Worm (Caenorhabditis elegans) whole organism, L2 larva: ENCODE data around the gene fbxa-99.
A peak's percentile ranks its signal among the peaks of the same experiment; 100 is the strongest.

ENCODE experiments used
- C34F6.9 ChIP-seq: fragments of 150-350 bp; optimal IDR thresholded peaks from 2 replicates; lab custom pipeline; 2014; ENCODE audit warnings: missing biosample characterization, missing genetic modification characterization
- ZK546.5 ChIP-seq: sonication (generic microtip); optimal IDR thresholded peaks from 2 replicates; lab custom pipeline; 2017; ENCODE audit warnings: missing biosample characterization, missing genetic modification characterization
- aly-2 ChIP-seq: fragments of 150-350 bp; optimal IDR thresholded peaks from 2 replicates; lab custom pipeline; 2014; ENCODE audit warnings: missing biosample characterization, missing genetic modification characterization
- ama-1 ChIP-seq: fragments of 150-350 bp; optimal IDR thresholded peaks from 2 replicates; lab custom pipeline; 2018; ENCODE audit warnings: inconsistent platforms
- ceh-82 ChIP-seq: fragments of 150-350 bp; optimal IDR thresholded peaks from 2 replicates; lab custom pipeline; 2014; ENCODE audit warnings: missing biosample characterization, missing genetic modification characterization
- crh-2 ChIP-seq: sonication (generic microtip); optimal IDR thresholded peaks from 2 replicates; lab custom pipeline; 2017; ENCODE audit warnings: missing biosample characterization, missing genetic modification characterization
- dmd-4 ChIP-seq: sonication (generic microtip); optimal IDR thresholded peaks from 2 replicates; lab custom pipeline; 2017; ENCODE audit warnings: missing biosample characterization, missing genetic modification characterization
- egl-27 ChIP-seq: sonication (generic microtip); optimal IDR thresholded peaks from 3 replicates; lab custom pipeline; 2017; ENCODE audit warnings: missing biosample characterization, missing genetic modification reagents, missing genetic modification characterization
- elt-1 ChIP-seq: fragments of 150-350 bp; optimal IDR thresholded peaks from 2 replicates; lab custom pipeline; 2014; ENCODE audit warnings: missing biosample characterization, missing genetic modification characterization
- elt-3 ChIP-seq: sonication (generic microtip); optimal IDR thresholded peaks from 2 replicates; lab custom pipeline; 2017; ENCODE audit warnings: missing biosample characterization, missing genetic modification characterization
- fos-1 ChIP-seq: fragments of 150-350 bp; optimal IDR thresholded peaks from 2 replicates; lab custom pipeline; 2014; ENCODE audit warnings: missing biosample characterization, missing genetic modification characterization
- gmeb-1 ChIP-seq: fragments of 150-350 bp; optimal IDR thresholded peaks from 2 replicates; lab custom pipeline; 2014; ENCODE audit warnings: missing biosample characterization, missing genetic modification characterization
- lin-11 ChIP-seq: fragments of 150-350 bp; sonication (generic microtip); optimal IDR thresholded peaks from 2 replicates; lab custom pipeline; 2014; ENCODE audit warnings: missing biosample characterization, missing genetic modification characterization, inconsistent platforms, mixed read lengths
- lin-13 ChIP-seq: fragments of 150-350 bp; optimal IDR thresholded peaks from 2 replicates; lab custom pipeline; 2014; ENCODE audit warnings: missing biosample characterization, missing genetic modification reagents, missing genetic modification characterization
- lsy-2 ChIP-seq, 2 experiments: fragments of 150-350 bp in 1 of 2; sonication (generic microtip) in 1 of 2; optimal IDR thresholded peaks; 2 replicates each; lab custom pipeline; 2014 to 2017; ENCODE audit warnings: missing biosample characterization in 2 of 2, missing genetic modification characterization in 2 of 2
- mab-5 ChIP-seq: fragments of 150-350 bp; optimal IDR thresholded peaks from 2 replicates; lab custom pipeline; 2014; ENCODE audit warnings: missing biosample characterization, missing genetic modification characterization
- mdl-1 ChIP-seq, 2 experiments: fragments of 150-350 bp in 1 of 2; sonication (generic microtip) in 1 of 2; optimal IDR thresholded peaks; 2 replicates each; lab custom pipeline; 2017; ENCODE audit warnings: missing biosample characterization in 2 of 2, missing genetic modification characterization in 2 of 2
- nhr-10 ChIP-seq: sonication (generic microtip); optimal IDR thresholded peaks from 2 replicates; lab custom pipeline; 2017; ENCODE audit warnings: missing biosample characterization, missing genetic modification characterization
- nhr-129 ChIP-seq: fragments of 150-350 bp; optimal IDR thresholded peaks from 2 replicates; lab custom pipeline; 2014; ENCODE audit warnings: missing biosample characterization, missing genetic modification characterization
- nhr-21 ChIP-seq: fragments of 150-350 bp; optimal IDR thresholded peaks from 2 replicates; lab custom pipeline; 2014; ENCODE audit warnings: missing biosample characterization, missing genetic modification characterization
- nhr-23 ChIP-seq: fragments of 150-350 bp; optimal IDR thresholded peaks from 2 replicates; lab custom pipeline; 2014; ENCODE audit warnings: missing biosample characterization, missing genetic modification reagents, missing genetic modification characterization
- nhr-237 ChIP-seq: fragments of 150-350 bp; optimal IDR thresholded peaks from 2 replicates; lab custom pipeline; 2014; ENCODE audit warnings: missing biosample characterization, missing genetic modification characterization
- nhr-25 ChIP-seq: fragments of 150-350 bp; sonication (generic microtip); optimal IDR thresholded peaks from 3 replicates; lab custom pipeline; 2014; ENCODE audit warnings: missing biosample characterization, missing genetic modification characterization
- nhr-6 ChIP-seq: fragments of 150-350 bp; optimal IDR thresholded peaks from 2 replicates; lab custom pipeline; 2014; ENCODE audit warnings: missing biosample characterization, missing genetic modification characterization
- nhr-77 ChIP-seq: fragments of 150-350 bp; optimal IDR thresholded peaks from 2 replicates; lab custom pipeline; 2014; ENCODE audit warnings: missing biosample characterization, missing genetic modification characterization
- peb-1 ChIP-seq: fragments of 150-350 bp; optimal IDR thresholded peaks from 2 replicates; lab custom pipeline; 2014; ENCODE audit warnings: missing biosample characterization, missing genetic modification characterization
- sma-3 ChIP-seq: sonication (generic microtip); optimal IDR thresholded peaks from 2 replicates; lab custom pipeline; 2016; ENCODE audit warnings: missing genetic modification reagents, missing genetic modification characterization, missing compliant biosample characterization
- sma-9 ChIP-seq, 2 experiments: fragments of 150-350 bp in 1 of 2; sonication (generic microtip) in 1 of 2; optimal IDR thresholded peaks; 2 replicates each; lab custom pipeline; 2014 to 2016; ENCODE audit warnings: missing genetic modification characterization in 2 of 2, mild to moderate bottlenecking in 1 of 2, missing biosample characterization in 1 of 2, missing compliant biosample characterization in 1 of 2, missing genetic modification reagents in 1 of 2, moderate library complexity in 1 of 2
- snpc-4 ChIP-seq: fragments of 150-350 bp; optimal IDR thresholded peaks from 2 replicates; lab custom pipeline; 2014; ENCODE audit warnings: missing biosample characterization, missing genetic modification characterization
- unc-39 ChIP-seq: fragments of 150-350 bp; optimal IDR thresholded peaks from 2 replicates; lab custom pipeline; 2014; ENCODE audit warnings: missing biosample characterization, missing genetic modification characterization
- unc-55 ChIP-seq: fragments of 150-350 bp; sonication (generic microtip); optimal IDR thresholded peaks from 3 replicates; lab custom pipeline; 2014; ENCODE audit warnings: missing biosample characterization, missing genetic modification reagents, missing genetic modification characterization
- unc-62 ChIP-seq: fragments of 150-350 bp; optimal IDR thresholded peaks from 2 replicates; lab custom pipeline; 2014; ENCODE audit warnings: missing biosample characterization, missing genetic modification reagents, missing genetic modification characterization
- zag-1 ChIP-seq: fragments of 150-350 bp; optimal IDR thresholded peaks from 2 replicates; lab custom pipeline; 2014; ENCODE audit warnings: missing biosample characterization, missing genetic modification characterization
- ztf-1 ChIP-seq: fragments of 200-800 bp; sonication (Bioruptor generic); conservative IDR thresholded peaks from 2 replicates; pipeline ENCODE4 v1.3.6; 2022; ENCODE audit warnings: missing genetic modification characterization, missing compliant biosample characterization
- ztf-11 ChIP-seq: sonication (generic microtip); optimal IDR thresholded peaks from 2 replicates; lab custom pipeline; 2017; ENCODE audit warnings: missing biosample characterization, missing genetic modification characterization
- ztf-4 ChIP-seq: fragments of 150-350 bp; optimal IDR thresholded peaks from 2 replicates; lab custom pipeline; 2014; ENCODE audit warnings: missing biosample characterization, missing genetic modification characterization

Gene fbxa-99

DNA sequence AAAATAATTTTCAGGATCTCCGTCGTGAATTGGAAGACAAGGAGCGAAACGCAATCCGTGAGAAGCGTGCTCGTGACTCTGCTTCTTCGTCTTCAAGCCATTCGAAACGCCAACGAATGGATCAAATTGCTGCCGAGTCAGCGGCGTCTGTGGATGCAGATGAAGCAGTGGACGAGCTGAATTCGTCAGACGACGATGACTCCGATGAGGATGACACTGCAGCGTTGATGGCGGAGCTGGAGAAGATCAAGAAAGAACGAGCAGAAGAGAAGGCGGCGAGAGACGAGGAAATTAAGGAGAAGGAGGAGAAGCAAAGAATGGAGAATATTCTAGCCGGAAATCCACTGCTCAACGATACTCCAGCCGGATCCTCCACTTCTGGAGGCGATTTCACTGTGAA, 40.9 kb upstream of the fbxa-99 start:
- TF ChIP-seq unc-62 (GFP tag; lab: Kevin White, UChicago) (no peak), egl-27 (tag; lab: Kevin White, UChicago) (no peak), nhr-21 (tag; lab: Kevin White, UChicago) (no peak), ceh-82 (tag; lab: Kevin White, UChicago) (no peak), nhr-77 (tag; lab: Kevin White, UChicago) (no peak), ztf-4 (no peak), nhr-6 (no peak), C34F6.9 (no peak), aly-2 (tag; lab: Kevin White, UChicago) (no peak), nhr-23 (tag; lab: Kevin White, UChicago) (no peak), peb-1 (tag; lab: Kevin White, UChicago) (no peak)

DNA sequence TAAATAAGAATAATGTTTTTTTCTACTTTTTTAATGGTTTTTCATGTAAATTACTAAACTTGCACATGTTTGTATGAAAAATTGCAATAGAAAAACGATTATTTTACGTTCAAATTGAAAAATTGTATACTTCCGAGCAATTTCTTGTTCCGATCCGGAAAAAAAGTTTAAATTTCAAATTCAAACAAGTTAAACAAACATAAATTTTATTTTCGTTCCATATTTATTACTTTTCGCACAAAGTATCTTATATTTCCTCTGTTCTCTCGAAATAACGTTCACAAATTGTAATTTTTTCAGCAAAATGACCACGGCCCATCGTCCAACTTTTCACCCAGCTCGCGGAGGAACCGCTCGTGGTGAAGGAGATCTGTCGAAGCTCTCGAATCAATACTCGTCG, 40.4 kb upstream of the fbxa-99 start, which contains the start of gene cwc-15:
Gene cwc-15, plus strand, starts transcription at position 301 of the 400 bp plus-strand sequence.
- TF ChIP-seq nhr-10 (tag; lab: Kevin White, UChicago), result no peak
- no peak for TF ChIP-seq ztf-11 (tag; lab: Kevin White, UChicago)
- TF ChIP-seq ZK546.5 (tag; lab: Kevin White, UChicago), result no peak
- TF ChIP-seq snpc-4 (tag; lab: Kevin White, UChicago), result no peak
- TF ChIP-seq nhr-21 (tag; lab: Kevin White, UChicago), result no peak
- no peak for TF ChIP-seq mab-5 (tag; lab: Kevin White, UChicago)

DNA sequence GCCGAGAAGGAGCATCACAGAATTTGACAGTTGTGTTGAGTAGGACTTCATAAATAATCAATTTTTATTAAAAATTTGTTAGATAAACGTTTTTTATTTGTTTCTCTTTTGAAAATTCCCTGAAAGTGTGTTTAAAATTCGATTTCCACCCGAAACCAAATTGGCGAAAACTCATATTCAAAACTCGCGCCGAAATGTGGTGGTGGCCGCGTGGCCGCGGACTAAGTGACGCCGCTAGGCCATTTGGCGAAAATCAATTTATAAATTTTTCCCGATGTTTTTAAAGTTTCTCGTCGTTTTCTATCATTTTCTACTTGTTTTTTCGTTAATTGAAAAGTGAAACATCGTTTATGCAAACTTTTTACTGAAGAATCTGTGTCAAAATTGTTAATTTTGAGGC, 39.9 kb upstream of the fbxa-99 start:
- TF ChIP-seq nhr-129 (tag; lab: Kevin White, UChicago) (peak; percentile 12), snpc-4 (tag; lab: Kevin White, UChicago) (peak; percentile 31), lin-13 (GFP tag; lab: Kevin White, UChicago) (peak; percentile 4), fos-1 (tag; lab: Kevin White, UChicago) (no peak), sma-3 (GFP tag; lab: Kevin White, UChicago) (peak; percentile 52), C34F6.9 (peak; percentile 2), sma-9 (GFP tag; optimal IDR thresholded peaks at IDR 0.05; lab: Kevin White, UChicago) (peak; percentile 32), sma-9 (tag; optimal IDR thresholded peaks at IDR 0.05; lab: Kevin White, UChicago) (no peak), ama-1 (no peak), gmeb-1 (tag; lab: Kevin White, UChicago) (peak; percentile 87), elt-1 (tag; lab: Kevin White, UChicago) (no peak), unc-55 (GFP tag; lab: Kevin White, UChicago) (peak; percentile 41), crh-2 (tag; lab: Kevin White, UChicago) (peak; percentile 42), nhr-10 (tag; lab: Kevin White, UChicago) (no peak)

DNA sequence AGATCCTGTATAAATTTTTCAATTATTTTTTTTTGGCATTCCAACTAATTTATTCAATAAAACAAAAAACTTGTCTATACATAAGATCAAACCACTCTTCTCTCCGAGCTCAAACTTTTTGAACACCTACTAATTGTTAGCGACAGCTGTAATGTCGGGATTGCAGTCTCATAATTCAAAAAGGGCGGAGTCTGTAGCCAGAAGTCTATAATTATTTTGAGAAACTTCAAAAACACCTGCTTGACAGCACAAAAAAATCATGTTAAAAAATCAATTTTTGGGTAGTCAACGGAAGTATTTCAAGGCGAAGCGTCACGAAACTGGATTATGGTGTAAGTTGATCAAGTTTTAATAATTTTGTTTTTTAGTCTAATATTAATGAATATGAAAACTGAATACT, 37.4 kb upstream of the fbxa-99 start, which contains the start of gene srx-44:
Gene srx-44, plus strand, starts transcription at position 301 of the 400 bp plus-strand sequence.
- no peak for TF ChIP-seq unc-39 (tag; lab: Kevin White, UChicago)
- no peak for TF ChIP-seq ztf-1 (GFP tag; lab: Robert Waterston, UW)
- TF ChIP-seq peb-1 (tag; lab: Kevin White, UChicago), result no peak
- TF ChIP-seq mdl-1 (tag; optimal IDR thresholded peaks at IDR 0.05; lab: Kevin White, UChicago), result no peak
- TF ChIP-seq unc-55 (GFP tag; lab: Kevin White, UChicago), result no peak
- no peak for TF ChIP-seq nhr-77 (tag; lab: Kevin White, UChicago)
- no peak for TF ChIP-seq sma-3 (GFP tag; lab: Kevin White, UChicago)
- TF ChIP-seq nhr-129 (tag; lab: Kevin White, UChicago), result no peak
- TF ChIP-seq nhr-6, result no peak

DNA sequence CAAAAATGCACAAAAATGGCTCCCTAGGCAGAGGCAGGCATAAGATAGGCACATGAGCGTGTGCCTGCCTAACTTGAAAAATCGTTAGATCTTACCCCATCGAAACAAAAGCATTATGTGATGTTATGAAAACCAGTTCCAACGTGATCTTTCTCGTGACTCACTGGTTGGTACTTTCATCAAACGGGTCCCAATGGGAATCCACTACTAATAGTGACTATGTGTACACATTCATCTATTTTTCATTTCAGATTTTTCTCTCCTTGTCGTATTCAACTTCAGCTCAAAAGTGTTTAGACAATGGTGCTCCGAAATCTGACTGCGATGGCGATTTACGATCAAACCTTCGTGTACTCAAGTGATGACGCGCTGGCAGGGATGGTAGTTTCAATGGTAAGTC, 35.0 kb upstream of the fbxa-99 start, which contains the start of gene srx-43:
Gene srx-43, plus strand, starts transcription at position 301 of the 400 bp plus-strand sequence.
- TF ChIP-seq snpc-4 (tag; lab: Kevin White, UChicago), result no peak
- no peak for TF ChIP-seq nhr-10 (tag; lab: Kevin White, UChicago)
- TF ChIP-seq zag-1 (tag; lab: Kevin White, UChicago), result no peak
- no peak for TF ChIP-seq dmd-4
- no peak for TF ChIP-seq nhr-77 (tag; lab: Kevin White, UChicago)
- no peak for TF ChIP-seq sma-9 (GFP tag; optimal IDR thresholded peaks at IDR 0.05; lab: Kevin White, UChicago)
- no peak for TF ChIP-seq sma-9 (tag; optimal IDR thresholded peaks at IDR 0.05; lab: Kevin White, UChicago)
- no peak for TF ChIP-seq lin-11 (tag; lab: Kevin White, UChicago)
- no peak for TF ChIP-seq fos-1 (tag; lab: Kevin White, UChicago)
- no peak for TF ChIP-seq nhr-25
- TF ChIP-seq lsy-2 (tag; optimal IDR thresholded peaks at IDR 0.05; lab: Kevin White, UChicago), result no peak
- TF ChIP-seq nhr-237, result no peak
- no peak for TF ChIP-seq nhr-129 (tag; lab: Kevin White, UChicago)
- TF ChIP-seq ceh-82 (tag; lab: Kevin White, UChicago), result no peak
- TF ChIP-seq ztf-4, result no peak
- no peak for TF ChIP-seq elt-3 (tag; lab: Kevin White, UChicago)
- TF ChIP-seq, all 48 proteins: peak for 0
